Fruit fly (Drosophila melanogaster) whole organism: ENCODE data around the gene Eig71Eb.

Experiments
- CG8478 ChIP-seq: fragments of >200 bp; optimal IDR thresholded peaks from 2 replicates; lab custom pipeline; 2018; ENCODE audit warnings: inconsistent platforms
- EcR ChIP-seq, 2 experiments: fragments of >200 bp; optimal IDR thresholded peaks; 2 replicates each; lab custom pipeline; 2017; ENCODE audit warnings: missing biosample characterization in 2 of 2, missing genetic modification characterization in 2 of 2, missing genetic modification reagents in 2 of 2
- pan ChIP-seq: fragments of >200 bp; optimal IDR thresholded peaks from 2 replicates; lab custom pipeline; 2017
- psq ChIP-seq: fragments of >200 bp; optimal IDR thresholded peaks from 2 replicates; lab custom pipeline; 2017
- usp ChIP-seq: fragments of >200 bp; optimal IDR thresholded peaks from 2 replicates; lab custom pipeline; 2017; ENCODE audit warnings: missing biosample characterization, missing genetic modification characterization, mixed read lengths

DNA sequence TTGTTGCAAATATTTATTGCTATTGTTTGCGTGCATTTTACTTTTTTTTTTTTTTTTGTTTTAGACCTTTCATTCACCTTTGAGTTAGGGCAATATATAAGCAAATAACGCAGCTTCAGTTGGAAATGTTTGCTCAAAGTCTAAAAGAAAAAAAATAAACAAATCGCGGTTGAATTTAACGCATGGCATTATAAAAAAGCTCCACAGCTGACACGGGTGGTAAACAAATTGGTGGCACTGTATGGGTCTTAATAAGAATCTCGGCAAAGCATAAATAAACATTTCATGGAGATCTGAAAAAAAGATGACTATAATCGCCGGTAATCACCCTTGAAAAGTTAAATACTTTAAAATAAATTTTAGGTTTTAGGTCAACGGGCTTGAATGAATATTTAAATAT lies 44.7 kb downstream of the Eig71Eb start:
- no peak for TF ChIP-seq CG8478 (lab: Kevin White, UChicago)
- TF ChIP-seq psq (lab: Kevin White, UChicago): no peak
- no peak for TF ChIP-seq EcR (GFP tag; optimal IDR thresholded peaks at IDR 0.05; lab: Kevin White, UChicago)
- no peak for TF ChIP-seq usp
- TF ChIP-seq pan: no peak
